Fruit fly (Drosophila melanogaster) whole organism, embryonic: ENCODE measurements around the gene Sgp.

Experiments
- Aef1 ChIP-seq: fragments of 200-800 bp; sonication (Bioruptor generic); IDR thresholded peaks from 3 replicates; pipeline ENCODE4 v1.3.6; 2022; ENCODE audit warnings: missing biosample characterization, missing genetic modification characterization
- Asciz ChIP-seq: fragments of 200-800 bp; sonication (Bioruptor generic); optimal IDR thresholded peaks from 2 replicates; lab custom pipeline; 2017; ENCODE audit warnings: missing biosample characterization, mild to moderate bottlenecking, missing genetic modification characterization, missing genetic modification reagents
- Atf3 ChIP-seq: fragments of 200-800 bp; sonication (Bioruptor generic); optimal IDR thresholded peaks from 3 replicates; lab custom pipeline; 2016; ENCODE audit warnings: missing biosample characterization, missing genetic modification characterization
- Awh ChIP-seq: fragments of 200-800 bp; sonication (Bioruptor generic); IDR thresholded peaks from 2 replicates; pipeline ENCODE4, ENCODE4 v1.3.6; 2022; ENCODE audit warnings: missing biosample characterization, missing genetic modification characterization
- Bgb ChIP-seq: fragments of 200-800 bp; sonication (Bioruptor generic); IDR thresholded peaks from 2 replicates; pipeline ENCODE4 v1.3.6; 2022; ENCODE audit warnings: missing biosample characterization, missing genetic modification characterization; ENCODE audit not compliant: partially characterized antibody
- CG10321 ChIP-seq: fragments of 200-800 bp; sonication (Bioruptor generic); IDR thresholded peaks from 2 replicates; pipeline ENCODE4 v1.3.6; 2022; ENCODE audit warnings: missing biosample characterization, missing genetic modification characterization
- CG11695 ChIP-seq: fragments of 200-800 bp; sonication (Bioruptor generic); IDR thresholded peaks from 3 replicates; pipeline ENCODE4 v1.3.6; 2022; ENCODE audit warnings: missing biosample characterization, missing genetic modification characterization
- CG11696 ChIP-seq: fragments of 200-800 bp; sonication (Bioruptor generic); IDR thresholded peaks from 2 replicates; pipeline ENCODE4 v1.3.6; 2022; ENCODE audit warnings: missing biosample characterization, missing genetic modification characterization
- CG12104 ChIP-seq: fragments of 200-800 bp; sonication (Bioruptor generic); optimal IDR thresholded peaks from 3 replicates; lab custom pipeline; 2016; ENCODE audit warnings: missing biosample characterization, missing genetic modification characterization
- CG12155 ChIP-seq: fragments of 200-800 bp; sonication (Bioruptor generic); optimal IDR thresholded peaks from 3 replicates; lab custom pipeline; 2016; ENCODE audit warnings: missing biosample characterization, missing genetic modification characterization
- CG12659 ChIP-seq: fragments of 200-800 bp; sonication (Bioruptor generic); optimal IDR thresholded peaks from 3 replicates; lab custom pipeline; 2017; ENCODE audit warnings: mild to moderate bottlenecking, missing biosample characterization, missing genetic modification reagents, missing genetic modification characterization
- CG13894 ChIP-seq: fragments of 200-800 bp; sonication (Bioruptor generic); optimal IDR thresholded peaks from 3 replicates; lab custom pipeline; 2018; ENCODE audit warnings: missing biosample characterization, mild to moderate bottlenecking, missing genetic modification characterization, moderate library complexity
- CG2129 ChIP-seq: fragments of 200-800 bp; sonication (Bioruptor generic); IDR thresholded peaks from 2 replicates; pipeline ENCODE4 v1.3.6; 2022; ENCODE audit warnings: missing biosample characterization, missing genetic modification characterization; ENCODE audit not compliant: partially characterized antibody
- CG31224 ChIP-seq: fragments of 200-800 bp; sonication (Bioruptor generic); IDR thresholded peaks from 2 replicates; pipeline ENCODE4 v1.3.6; 2022; ENCODE audit warnings: missing biosample characterization, missing genetic modification characterization
- CG3995 ChIP-seq: fragments of 200-800 bp; sonication (Bioruptor generic); optimal IDR thresholded peaks from 3 replicates; lab custom pipeline; 2016; ENCODE audit warnings: missing biosample characterization, missing genetic modification characterization
- CG4617 ChIP-seq: fragments of 200-800 bp; sonication (Bioruptor generic); optimal IDR thresholded peaks from 3 replicates; lab custom pipeline; 2016; ENCODE audit warnings: missing biosample characterization, missing genetic modification characterization, borderline replicate concordance
- CG4820 ChIP-seq: fragments of 200-800 bp; sonication (Bioruptor generic); optimal IDR thresholded peaks from 3 replicates; lab custom pipeline; 2016; ENCODE audit warnings: missing biosample characterization, missing genetic modification characterization
- CG7987 ChIP-seq: fragments of 200-800 bp; sonication (Bioruptor generic); optimal IDR thresholded peaks from 2 replicates; lab custom pipeline; 2018; ENCODE audit warnings: missing biosample characterization, mild to moderate bottlenecking, missing genetic modification characterization, moderate library complexity
- CG8281 ChIP-seq: fragments of 200-800 bp; sonication (Bioruptor generic); optimal IDR thresholded peaks from 2 replicates; lab custom pipeline; 2018; ENCODE audit warnings: missing biosample characterization, mild to moderate bottlenecking, missing genetic modification characterization, moderate library complexity
- CG8290 ChIP-seq, 3 experiments: fragments of 200-800 bp; sonication (Bioruptor generic); optimal IDR thresholded peaks; 2 replicates each; lab custom pipeline; 2016 to 2019; ENCODE audit warnings: missing biosample characterization in 3 of 3, missing genetic modification characterization in 3 of 3, mild to moderate bottlenecking in 2 of 3, moderate library complexity in 1 of 3
- CG8944 ChIP-seq: fragments of 200-800 bp; sonication (Bioruptor generic); optimal IDR thresholded peaks from 3 replicates; lab custom pipeline; 2016; ENCODE audit warnings: missing biosample characterization, missing genetic modification characterization
- D19A ChIP-seq: fragments of 200-800 bp; optimal IDR thresholded peaks from 3 replicates; lab custom pipeline; 2019; ENCODE audit warnings: missing biosample characterization, mild to moderate bottlenecking, missing genetic modification characterization, moderate library complexity
- Dad ChIP-seq: fragments of 200-800 bp; sonication (Bioruptor generic); optimal IDR thresholded peaks from 3 replicates; lab custom pipeline; 2016; ENCODE audit warnings: missing biosample characterization, missing genetic modification characterization
- Dll ChIP-seq: fragments of 200-800 bp; sonication (Bioruptor generic); IDR thresholded peaks from 4 replicates; pipeline ENCODE4 v1.3.6; 2022; ENCODE audit warnings: missing biosample characterization, missing genetic modification characterization; ENCODE audit not compliant: partially characterized antibody
- Eip74EF ChIP-seq, 2 experiments: fragments of 200-800 bp in 1 of 2; fragments of >200 bp in 1 of 2; sonication (Bioruptor generic) in 1 of 2; optimal IDR thresholded peaks; 2 replicates each; lab custom pipeline; 2017 to 2019; ENCODE audit warnings: missing biosample characterization in 2 of 2, missing genetic modification characterization in 2 of 2, mild to moderate bottlenecking in 1 of 2, moderate library complexity in 1 of 2
- Fer3 ChIP-seq: fragments of 200-800 bp; sonication (Bioruptor generic); optimal IDR thresholded peaks from 2 replicates; lab custom pipeline; 2018; ENCODE audit warnings: missing biosample characterization, mild to moderate bottlenecking, missing genetic modification characterization, moderate library complexity
- Hmr ChIP-seq: fragments of 200-800 bp; sonication (Bioruptor generic); optimal IDR thresholded peaks from 3 replicates; lab custom pipeline; 2017; ENCODE audit warnings: mild to moderate bottlenecking, missing biosample characterization, missing genetic modification reagents, missing genetic modification characterization
- Jarid2 ChIP-seq: fragments of 200-800 bp; sonication (Bioruptor generic); optimal IDR thresholded peaks from 3 replicates; lab custom pipeline; 2017; ENCODE audit warnings: mild to moderate bottlenecking, missing biosample characterization, missing genetic modification reagents, missing genetic modification characterization
- Mes4 ChIP-seq: fragments of 200-800 bp; sonication (Bioruptor generic); optimal IDR thresholded peaks from 2 replicates; lab custom pipeline; 2016; ENCODE audit warnings: missing biosample characterization, missing genetic modification characterization
- Mrtf ChIP-seq: fragments of 200-800 bp; sonication (Bioruptor generic); IDR thresholded peaks from 3 replicates; pipeline ENCODE4 v1.3.6; 2022; ENCODE audit warnings: missing biosample characterization, missing genetic modification characterization
- NFAT ChIP-seq: fragments of 200-800 bp; sonication (Bioruptor generic); IDR thresholded peaks from 2 replicates; pipeline ENCODE4 v1.3.6; 2022; ENCODE audit warnings: missing biosample characterization, missing genetic modification characterization
- Nf-YB ChIP-seq: fragments of 200-800 bp; sonication (Bioruptor generic); optimal IDR thresholded peaks from 3 replicates; lab custom pipeline; 2019; ENCODE audit warnings: missing biosample characterization, mild to moderate bottlenecking, missing genetic modification characterization, moderate library complexity
- Oaz ChIP-seq: fragments of 200-800 bp; sonication (Bioruptor generic); IDR thresholded peaks from 2 replicates; pipeline ENCODE4 v1.3.6; 2022; ENCODE audit warnings: missing biosample characterization, missing genetic modification characterization
- ab ChIP-seq: fragments of 200-800 bp; sonication (Bioruptor generic); optimal IDR thresholded peaks from 2 replicates; lab custom pipeline; 2016; ENCODE audit warnings: missing biosample characterization, missing genetic modification characterization
- caup ChIP-seq: fragments of 200-800 bp; sonication (Bioruptor generic); optimal IDR thresholded peaks from 3 replicates; lab custom pipeline; 2017; ENCODE audit warnings: missing biosample characterization, mild to moderate bottlenecking, missing genetic modification characterization, moderate library complexity; ENCODE audit not compliant: severe bottlenecking
- chinmo ChIP-seq: fragments of 200-800 bp; sonication (Bioruptor generic); IDR thresholded peaks from 4 replicates; pipeline ENCODE4 v1.3.6; 2022; ENCODE audit warnings: missing biosample characterization, missing genetic modification characterization; ENCODE audit not compliant: partially characterized antibody
- eve ChIP-seq, 2 experiments: fragments of >200 bp; optimal IDR thresholded peaks; 2 replicates each; lab custom pipeline; 2017; ENCODE audit warnings: missing biosample characterization in 2 of 2, missing genetic modification characterization in 2 of 2
- insv ChIP-seq, 2 experiments: fragments of 200-800 bp; sonication (Bioruptor generic); optimal IDR thresholded peaks; 3 replicates each; lab custom pipeline; 2016 to 2018; ENCODE audit warnings: missing biosample characterization in 2 of 2, missing genetic modification characterization in 2 of 2
- maf-S ChIP-seq: fragments of 200-800 bp; sonication (Bioruptor generic); optimal IDR thresholded peaks from 2 replicates; lab custom pipeline; 2016; ENCODE audit warnings: missing biosample characterization, missing genetic modification characterization
- mirr ChIP-seq: fragments of 200-800 bp; sonication (Bioruptor generic); optimal IDR thresholded peaks from 3 replicates; lab custom pipeline; 2018; ENCODE audit warnings: missing biosample characterization, mild to moderate bottlenecking, missing genetic modification characterization
- nom ChIP-seq: fragments of 200-800 bp; sonication (Bioruptor generic); optimal IDR thresholded peaks from 2 replicates; lab custom pipeline; 2017; ENCODE audit warnings: missing biosample characterization, missing genetic modification characterization, mild to moderate bottlenecking, moderate library complexity, missing genetic modification reagents
- ranshi ChIP-seq: fragments of 200-800 bp; sonication (Bioruptor generic); IDR thresholded peaks from 2 replicates; pipeline ENCODE4 v1.3.6; 2022; ENCODE audit warnings: missing biosample characterization, missing genetic modification characterization
- rib ChIP-seq: fragments of 200-800 bp; sonication (Bioruptor generic); IDR thresholded peaks from 2 replicates; pipeline ENCODE4 v1.3.6; 2022; ENCODE audit warnings: missing biosample characterization, missing genetic modification characterization
- sens ChIP-seq: fragments of 200-800 bp; sonication (Bioruptor generic); peaks from one replicate; lab custom pipeline; 2016; ENCODE audit warnings: missing biosample characterization, missing genetic modification characterization
- sob ChIP-seq: fragments of 200-800 bp; sonication (Bioruptor generic); IDR thresholded peaks from 2 replicates; pipeline ENCODE4 v1.3.6; 2022; ENCODE audit warnings: missing biosample characterization, missing genetic modification characterization
- stc ChIP-seq: fragments of 200-800 bp; sonication (Bioruptor generic); IDR thresholded peaks from 2 replicates; pipeline ENCODE4 v1.3.6; 2022; ENCODE audit warnings: missing biosample characterization, missing genetic modification characterization
- sug ChIP-seq: fragments of 200-800 bp; optimal IDR thresholded peaks from 2 replicates; lab custom pipeline; 2019; ENCODE audit warnings: missing biosample characterization, mild to moderate bottlenecking, missing genetic modification characterization, moderate library complexity
- ttk ChIP-seq: fragments of 200-800 bp; sonication (Bioruptor generic); IDR thresholded peaks from 2 replicates; pipeline ENCODE4 v2.1.2; 2022; ENCODE audit warnings: missing biosample characterization, missing genetic modification characterization
- vfl ChIP-seq: fragments of 200-800 bp; sonication (Bioruptor generic); optimal IDR thresholded peaks from 2 replicates; lab custom pipeline; 2016; ENCODE audit warnings: missing biosample characterization, missing genetic modification characterization

Gene Sgp

DNA sequence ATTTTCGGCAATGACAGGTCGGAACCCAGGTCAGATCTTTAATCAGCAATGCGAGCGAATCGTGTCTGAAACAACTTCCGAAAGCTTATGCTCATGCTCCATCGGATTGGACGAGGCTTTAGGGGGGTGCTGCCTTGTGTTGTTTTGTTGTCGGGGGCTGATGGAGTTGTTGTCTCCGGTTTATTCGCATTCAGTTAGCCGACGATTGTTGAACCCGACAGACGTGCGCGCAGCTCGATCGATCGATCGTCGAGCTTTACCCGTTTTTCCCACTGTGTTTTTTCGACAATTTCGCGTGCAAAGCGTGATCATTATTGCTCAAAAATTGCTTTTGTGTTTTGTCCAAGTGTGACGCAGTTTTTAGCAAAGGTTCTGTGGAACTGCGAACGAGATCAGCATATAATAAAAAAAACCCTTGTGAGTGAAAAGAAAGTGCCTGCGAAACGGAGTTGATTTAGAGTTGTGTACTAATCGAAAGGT, 9.5 kb downstream of the Sgp start, which contains the start of gene CG17834:
Gene CG17834, plus strand, starts transcription at position 191 of the 480 bp plus-strand sequence.
- TF ChIP-seq CG31224 (GFP tag; lab: Robert Waterston, UW) (no peak), NFAT (peak; percentile 43; the same call in 1 of the 2 replicates), Nf-YB (GFP tag; lab: Kevin White, UChicago) (no peak), Atf3 (GFP tag; lab: Kevin White, UChicago) (no peak), Oaz (GFP tag; lab: Robert Waterston, UW) (0 out of 2 replicates have a peak, but pooled peaks have one; percentile 12), CG7987 (GFP tag; lab: Kevin White, UChicago) (peak; percentile 29), insv (GFP tag; optimal IDR thresholded peaks at IDR 0.05; lab: Kevin White, UChicago) (no peak), Asciz (GFP tag; lab: Kevin White, UChicago) (no peak), CG11695 (GFP tag; lab: Robert Waterston, UW) (peak; percentile 30; the same call in 1 of the 3 replicates), D19A (no peak), caup (GFP tag; lab: Kevin White, UChicago) (peak; percentile 40), Eip74EF (GFP tag; optimal IDR thresholded peaks at IDR 0.05; lab: Kevin White, UChicago) (peak in 1 of 2 experiments; percentile 33), Dll (no peak), chinmo (GFP tag; lab: Robert Waterston, UW) (peak; percentile 77), ab (no peak), CG3995 (GFP tag; lab: Kevin White, UChicago) (peak; percentile 68), sug (peak; percentile 68), CG12155 (GFP tag; lab: Kevin White, UChicago) (no peak), Aef1 (GFP tag; lab: Robert Waterston, UW) (0 out of 3 replicates have a peak, but pooled peaks have one; percentile 16), CG12659 (GFP tag; lab: Kevin White, UChicago) (no peak), CG11696 (GFP tag; lab: Robert Waterston, UW) (no peak), CG8281 (tag; lab: Kevin White, UChicago) (no peak), CG4617 (GFP tag; lab: Kevin White, UChicago) (no peak), ttk (GFP tag; lab: Robert Waterston, UW) (peak; percentile 22; the same call in 1 of the 2 replicates), CG4820 (no peak), CG13894 (tag; lab: Kevin White, UChicago) (peak; percentile 59), CG8290 (GFP tag; optimal IDR thresholded peaks at IDR 0.05; lab: Kevin White, UChicago) (no peak), CG8290 (tag; optimal IDR thresholded peaks at IDR 0.05; lab: Kevin White, UChicago) (peak in 1 of 2 experiments; percentile 65), eve (GFP tag; optimal IDR thresholded peaks at IDR 0.05; lab: Kevin White, UChicago) (no peak), Dad (no peak), stc (GFP tag; lab: Robert Waterston, UW) (peak; percentile 25; the same call in 1 of the 2 replicates), sob (GFP tag; lab: Robert Waterston, UW) (0 out of 2 replicates have a peak, but pooled peaks have one; percentile 12), CG8944 (no peak), Hmr (GFP tag; lab: Kevin White, UChicago) (peak; percentile 10), Mes4 (no peak), Fer3 (tag; lab: Kevin White, UChicago) (peak; percentile 11), Mrtf (GFP tag; lab: Robert Waterston, UW) (no peak), maf-S (GFP tag; lab: Kevin White, UChicago) (no peak), mirr (GFP tag; lab: Kevin White, UChicago) (peak; percentile 80), Awh (no peak), ranshi (GFP tag; lab: Robert Waterston, UW) (peak; percentile 12; the same call in 1 of the 2 replicates), vfl (GFP tag; lab: Kevin White, UChicago) (no peak), Bgb (peak; percentile 48; the same call in 1 of the 2 replicates), sens (GFP tag; lab: Kevin White, UChicago) (peak; percentile 64), CG10321 (GFP tag; lab: Robert Waterston, UW) (no peak), rib (GFP tag; lab: Robert Waterston, UW) (peak; percentile 82), nom (GFP tag; lab: Kevin White, UChicago) (peak; percentile 65), CG12104 (no peak), Jarid2 (peak; percentile 88), CG2129 (GFP tag; lab: Robert Waterston, UW) (no peak)
